Fruit fly (Drosophila melanogaster) whole organism, embryonic: Measurements from ENCODE around the gene Nlg4.

Experiments used
- Atf3 ChIP-seq: fragments of 200-800 bp; sonication (Bioruptor generic); optimal IDR thresholded peaks from 3 replicates; lab custom pipeline; 2016; ENCODE audit warnings: missing biosample characterization, missing genetic modification characterization
- CG15479 ChIP-seq: fragments of 200-800 bp; sonication (Bioruptor generic); optimal IDR thresholded peaks from 3 replicates; lab custom pipeline; 2019; ENCODE audit warnings: missing biosample characterization, mild to moderate bottlenecking, missing genetic modification characterization, moderate library complexity
- CG17361 ChIP-seq: fragments of 200-800 bp; sonication (Bioruptor generic); IDR thresholded peaks from 3 replicates; pipeline ENCODE4 v1.3.6; 2022; ENCODE audit warnings: missing biosample characterization, missing genetic modification characterization
- CG2116 ChIP-seq: fragments of 200-800 bp; sonication (Bioruptor generic); optimal IDR thresholded peaks from 3 replicates; lab custom pipeline; 2018; ENCODE audit warnings: missing biosample characterization, mild to moderate bottlenecking, missing genetic modification characterization
- D19B ChIP-seq: fragments of 200-800 bp; sonication (Bioruptor generic); optimal IDR thresholded peaks from 2 replicates; lab custom pipeline; 2017; ENCODE audit warnings: missing biosample characterization, mild to moderate bottlenecking, missing genetic modification characterization
- NFAT ChIP-seq: fragments of 200-800 bp; sonication (Bioruptor generic); IDR thresholded peaks from 2 replicates; pipeline ENCODE4 v1.3.6; 2022; ENCODE audit warnings: missing biosample characterization, missing genetic modification characterization
- ash1 ChIP-seq: fragments of 200-800 bp; sonication (Bioruptor generic); optimal IDR thresholded peaks from 2 replicates; lab custom pipeline; 2018; ENCODE audit warnings: missing biosample characterization, mild to moderate bottlenecking, missing genetic modification characterization
- esg ChIP-seq: fragments of 200-800 bp; sonication (Bioruptor generic); conservative IDR thresholded peaks from 2 replicates; pipeline ENCODE4 v1.3.6; 2022; ENCODE audit warnings: missing biosample characterization, missing genetic modification characterization
- lab ChIP-seq: fragments of 200-800 bp; sonication (Bioruptor generic); optimal IDR thresholded peaks from 3 replicates; lab custom pipeline; 2017; ENCODE audit warnings: missing biosample characterization, missing genetic modification characterization, mild to moderate bottlenecking, moderate library complexity, missing genetic modification reagents
- sqz ChIP-seq: fragments of 200-800 bp; sonication (Bioruptor generic); optimal IDR thresholded peaks from 3 replicates; lab custom pipeline; 2018; ENCODE audit warnings: missing biosample characterization, mild to moderate bottlenecking, missing genetic modification characterization
- trh ChIP-seq: fragments of 200-800 bp; sonication (Bioruptor generic); optimal IDR thresholded peaks from 2 replicates; lab custom pipeline; 2016; ENCODE audit warnings: missing biosample characterization, missing genetic modification characterization
- z ChIP-seq: fragments of 200-800 bp; sonication (Bioruptor generic); IDR thresholded peaks from 3 replicates; pipeline ENCODE4 v1.3.6; 2022; ENCODE audit warnings: missing biosample characterization, missing genetic modification characterization

DNA sequence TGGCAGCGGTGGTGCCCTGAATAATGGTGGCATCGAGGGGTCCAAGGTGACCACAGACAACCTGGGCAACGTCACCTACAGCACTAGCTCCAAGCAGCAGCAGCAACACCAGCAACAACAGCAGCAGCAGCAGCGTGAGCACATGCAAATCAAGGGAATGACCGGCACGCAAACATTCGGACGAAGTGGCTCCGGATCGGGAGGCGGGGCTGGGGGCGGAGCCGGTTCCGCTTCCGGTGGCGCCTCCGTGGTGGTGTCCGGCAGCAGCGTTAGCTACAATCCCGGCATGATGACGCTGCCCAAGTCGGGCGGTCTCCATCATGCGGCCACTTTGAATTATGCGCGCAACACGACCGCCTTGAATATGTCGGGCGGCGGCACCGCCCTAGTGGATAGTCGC, 22.9 kb downstream of the Nlg4 start:
- no peak for TF ChIP-seq z (GFP tag; lab: Robert Waterston, UW)
- no peak for TF ChIP-seq sqz (GFP tag; lab: Kevin White, UChicago)
- no peak for TF ChIP-seq NFAT (GFP tag; lab: Robert Waterston, UW)
- no peak for TF ChIP-seq CG17361
- no peak for TF ChIP-seq Atf3 (GFP tag; lab: Kevin White, UChicago)
- no peak for TF ChIP-seq CG2116 (GFP tag; lab: Kevin White, UChicago)
- TF ChIP-seq esg (GFP tag; lab: Robert Waterston, UW), result no peak
- no peak for TF ChIP-seq D19B (GFP tag; lab: Kevin White, UChicago)
- TF ChIP-seq ash1, result no peak
- no peak for TF ChIP-seq lab (GFP tag; lab: Kevin White, UChicago)
- TF ChIP-seq CG15479, result no peak
- TF ChIP-seq trh (GFP tag; lab: Kevin White, UChicago), result no peak
